Worm (Caenorhabditis elegans) whole organism, L2 larva: ENCODE measurements around the gene W02D7.5.

ENCODE experiments used
- blmp-1 ChIP-seq: sonication (generic microtip); optimal IDR thresholded peaks from 2 replicates; lab custom pipeline; 2017; ENCODE audit warnings: missing genetic modification characterization, mild to moderate bottlenecking, missing compliant biosample characterization, antibody characterized with exemption, moderate library complexity; ENCODE audit not compliant: insufficient read depth
- ceh-82 ChIP-seq: fragments of 150-350 bp; optimal IDR thresholded peaks from 2 replicates; lab custom pipeline; 2014; ENCODE audit warnings: missing biosample characterization, missing genetic modification characterization
- egl-27 ChIP-seq: sonication (generic microtip); optimal IDR thresholded peaks from 3 replicates; lab custom pipeline; 2017; ENCODE audit warnings: missing biosample characterization, missing genetic modification reagents, missing genetic modification characterization
- elt-3 ChIP-seq: sonication (generic microtip); optimal IDR thresholded peaks from 2 replicates; lab custom pipeline; 2017; ENCODE audit warnings: missing biosample characterization, missing genetic modification characterization
- lin-13 ChIP-seq: fragments of 150-350 bp; optimal IDR thresholded peaks from 2 replicates; lab custom pipeline; 2014; ENCODE audit warnings: missing biosample characterization, missing genetic modification reagents, missing genetic modification characterization
- lsy-2 ChIP-seq, 2 experiments: fragments of 150-350 bp in 1 of 2; sonication (generic microtip) in 1 of 2; optimal IDR thresholded peaks; 2 replicates each; lab custom pipeline; 2014 to 2017; ENCODE audit warnings: missing biosample characterization in 2 of 2, missing genetic modification characterization in 2 of 2
- mab-5 ChIP-seq: fragments of 150-350 bp; optimal IDR thresholded peaks from 2 replicates; lab custom pipeline; 2014; ENCODE audit warnings: missing biosample characterization, missing genetic modification characterization
- nhr-129 ChIP-seq: fragments of 150-350 bp; optimal IDR thresholded peaks from 2 replicates; lab custom pipeline; 2014; ENCODE audit warnings: missing biosample characterization, missing genetic modification characterization
- nhr-237 ChIP-seq: fragments of 150-350 bp; optimal IDR thresholded peaks from 2 replicates; lab custom pipeline; 2014; ENCODE audit warnings: missing biosample characterization, missing genetic modification characterization
- sma-3 ChIP-seq: sonication (generic microtip); optimal IDR thresholded peaks from 2 replicates; lab custom pipeline; 2016; ENCODE audit warnings: missing genetic modification reagents, missing genetic modification characterization, missing compliant biosample characterization
- ztf-11 ChIP-seq: sonication (generic microtip); optimal IDR thresholded peaks from 2 replicates; lab custom pipeline; 2017; ENCODE audit warnings: missing biosample characterization, missing genetic modification characterization
- ztf-4 ChIP-seq: fragments of 150-350 bp; optimal IDR thresholded peaks from 2 replicates; lab custom pipeline; 2014; ENCODE audit warnings: missing biosample characterization, missing genetic modification characterization

ce11 chrV:8306366-8306765 lies 7.3 kb upstream of the W02D7.5 start, which contains the start of gene W02D7.8:
- TF ChIP-seq ztf-4 (tag; lab: Kevin White, UChicago): no peak
- TF ChIP-seq nhr-129 (tag; lab: Kevin White, UChicago): no peak
- no peak for TF ChIP-seq mab-5
- no peak for TF ChIP-seq nhr-237 (tag; lab: Kevin White, UChicago)
- no peak for TF ChIP-seq ceh-82 (tag; lab: Kevin White, UChicago)
- no peak for TF ChIP-seq lsy-2 (tag; optimal IDR thresholded peaks at IDR 0.05; lab: Kevin White, UChicago)
- TF ChIP-seq sma-3 (GFP tag; lab: Kevin White, UChicago): no peak
- TF ChIP-seq lin-13: no peak
- no peak for TF ChIP-seq egl-27 (tag; lab: Kevin White, UChicago)
- TF ChIP-seq ztf-11 (tag; lab: Kevin White, UChicago): no peak
- TF ChIP-seq blmp-1 (tag; lab: Kevin White, UChicago): no peak
- no peak for TF ChIP-seq elt-3 (tag; lab: Kevin White, UChicago)
